Fruit fly (Drosophila melanogaster) whole organism, embryonic: ENCODE results near the gene PEK.

Experiments
- CG12659 ChIP-seq: fragments of 200-800 bp; sonication (Bioruptor generic); optimal IDR thresholded peaks from 3 replicates; lab custom pipeline; 2017; ENCODE audit warnings: mild to moderate bottlenecking, missing biosample characterization, missing genetic modification reagents, missing genetic modification characterization
- CG4854 ChIP-seq: fragments of 200-800 bp; sonication (Bioruptor generic); optimal IDR thresholded peaks from 2 replicates; lab custom pipeline; 2016; ENCODE audit warnings: missing biosample characterization, missing genetic modification characterization, inconsistent platforms
- CG7357 ChIP-seq: fragments of 200-800 bp; sonication (Bioruptor generic); IDR thresholded peaks from 3 replicates; pipeline ENCODE4 v1.3.6; 2022; ENCODE audit warnings: missing biosample characterization, missing genetic modification characterization
- gem ChIP-seq: fragments of 200-800 bp; sonication (Bioruptor generic); optimal IDR thresholded peaks from 2 replicates; lab custom pipeline; 2019; ENCODE audit warnings: missing biosample characterization, mild to moderate bottlenecking, missing genetic modification characterization, moderate library complexity

DNA sequence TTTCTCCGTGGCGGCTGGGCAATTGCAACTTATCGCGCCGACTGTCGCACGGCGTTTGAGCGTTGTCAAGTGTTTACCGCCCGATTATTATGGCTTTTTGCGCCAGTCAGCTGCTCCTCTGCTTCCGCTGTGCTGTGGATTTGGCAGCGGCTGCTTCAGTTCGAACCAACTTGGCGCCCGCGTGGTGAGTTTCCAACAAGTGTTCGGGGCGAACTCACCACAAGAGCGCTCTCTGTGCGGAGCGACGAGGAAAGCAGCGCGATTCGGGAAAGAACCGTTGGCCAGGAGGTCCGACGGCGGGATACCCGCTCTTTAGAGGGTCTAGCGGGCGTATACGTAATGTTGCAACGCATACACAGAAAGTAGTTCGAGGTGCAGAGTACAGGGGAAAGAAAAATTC lies 38.1 kb upstream of the PEK start, which contains the start of gene NKCC:
- TF ChIP-seq CG4854 (no peak), CG7357 (GFP tag; lab: Robert Waterston, UW) (no peak), gem (tag; lab: Kevin White, UChicago) (no peak), CG12659 (GFP tag; lab: Kevin White, UChicago) (no peak)
